Worm (Caenorhabditis elegans) whole organism, L4 larva: ENCODE data around the gene Y57E12B.11.

ENCODE experiments used
- Y105C5A.15 ChIP-seq: fragments of 200-800 bp; sonication (Bioruptor generic); IDR thresholded peaks from 2 replicates; pipeline ENCODE4 v1.3.6; 2022; ENCODE audit warnings: missing genetic modification characterization, missing compliant biosample characterization
- aly-2 ChIP-seq: sonication (generic microtip); optimal IDR thresholded peaks from 2 replicates; lab custom pipeline; 2018; ENCODE audit warnings: missing biosample characterization, missing genetic modification characterization
- ama-1 ChIP-seq: fragments of 150-350 bp; optimal IDR thresholded peaks from 2 replicates; lab custom pipeline; 2014; ENCODE audit warnings: inconsistent platforms, mixed read lengths
- lsy-2 ChIP-seq, 2 experiments: fragments of 150-350 bp in 1 of 2; sonication (generic microtip) in 1 of 2; optimal IDR thresholded peaks; 2 replicates each; lab custom pipeline; 2014 to 2017; ENCODE audit warnings: missing biosample characterization in 2 of 2, missing genetic modification characterization in 2 of 2

- TF ChIP-seq aly-2 (tag; lab: Kevin White, UChicago) (no peak), lsy-2 (tag; optimal IDR thresholded peaks at IDR 0.05; lab: Kevin White, UChicago) (no peak), Y105C5A.15 (GFP tag; lab: Robert Waterston, UW) (no peak), ama-1 (no peak)
Observed at ce11 chrV:6979019-6979418, 29.3 kb upstream of the Y57E12B.11 start, which contains the start of gene sre-12.
